Worm (Caenorhabditis elegans): ENCODE measurements around the gene nhr-105.

nhr-105 gene

DNA sequence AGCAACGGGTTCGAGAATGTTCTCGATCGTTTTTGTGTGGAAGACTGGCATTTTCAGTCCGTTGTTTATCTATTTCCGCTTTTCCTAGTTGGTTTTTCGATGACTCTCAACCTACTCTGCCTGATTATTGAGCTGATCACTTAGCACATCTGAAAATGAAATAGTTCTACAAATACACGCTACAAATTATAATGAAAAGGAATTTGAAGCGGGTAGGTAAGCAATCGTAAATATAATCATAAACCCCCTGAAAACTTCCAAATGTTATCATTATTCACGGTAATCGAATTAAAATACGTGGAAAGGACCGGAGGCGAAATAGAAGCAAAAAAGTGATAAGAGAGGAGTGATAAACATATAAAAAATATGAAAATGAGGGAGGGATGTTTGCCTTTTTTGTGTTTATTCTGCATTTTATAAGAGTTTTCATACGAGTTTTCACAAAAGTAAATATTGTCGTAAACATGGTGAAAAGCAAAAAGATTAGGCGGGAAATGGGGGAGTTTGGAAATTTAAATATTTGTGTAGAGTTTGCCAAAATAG is 44.3 kb downstream of the nhr-105 start, which contains the start of gene deb-1:
deb-1 (minus strand) TSS at position 51 of the 543 bp plus-strand sequence.
- TF ChIP-seq ztf-23 (GFP tag; IDR thresholded peaks at IDR 0.05) (no peak), T22C8.4 (GFP tag; IDR thresholded peaks at IDR 0.05) (no peak), med-1 (GFP tag; optimal IDR thresholded peaks at IDR 0.05; ENCODE audit: insufficient read depth) (no peak), klf-2 (GFP tag; conservative IDR thresholded peaks at IDR 0.05) (no peak), tab-1 (GFP tag; IDR thresholded peaks at IDR 0.05) (no peak), ztf-29 (GFP tag; IDR thresholded peaks at IDR 0.05) (no peak), flt-1 (GFP tag; IDR thresholded peaks at IDR 0.05) (no peak), cog-1 (tag; optimal IDR thresholded peaks at IDR 0.05) (no peak), ref-1 (GFP tag; conservative IDR thresholded peaks at IDR 0.05) (no peak)

DNA sequence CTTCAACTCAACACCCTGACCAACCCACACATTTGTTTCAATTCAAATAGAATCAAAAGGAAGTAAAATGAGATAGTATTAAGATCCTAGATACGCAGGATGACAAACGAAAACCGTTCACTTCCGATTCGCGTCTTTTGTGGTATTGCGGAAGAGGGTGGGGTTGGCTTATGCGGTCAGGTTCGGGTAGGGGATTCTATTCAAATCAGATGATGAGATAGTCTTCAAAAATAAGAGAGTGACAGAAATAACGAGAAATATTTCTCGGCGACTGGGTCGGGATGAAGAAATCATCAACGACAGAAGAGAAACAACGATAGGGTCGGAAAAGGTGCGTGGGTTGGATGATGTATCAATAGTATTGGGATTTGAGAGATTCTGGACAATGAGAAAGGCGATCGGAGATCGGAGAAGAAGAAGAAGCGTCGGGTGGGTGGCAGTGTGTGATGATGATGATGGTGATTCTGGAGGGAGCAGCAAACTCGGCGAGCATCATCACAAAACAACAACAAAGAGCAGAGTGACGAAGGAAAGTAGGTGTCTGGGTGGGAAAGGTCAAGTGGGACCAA is 45.5 kb downstream of the nhr-105 start:
- no peak for TF ChIP-seq ref-1 (GFP tag; conservative IDR thresholded peaks at IDR 0.05)
- TF ChIP-seq T22C8.4 (GFP tag; IDR thresholded peaks at IDR 0.05), result no peak
- no peak for TF ChIP-seq tab-1 (GFP tag; IDR thresholded peaks at IDR 0.05)
- no peak for TF ChIP-seq med-1 (GFP tag; optimal IDR thresholded peaks at IDR 0.05; ENCODE audit: insufficient read depth)
- TF ChIP-seq flt-1 (GFP tag; IDR thresholded peaks at IDR 0.05), result no peak
- no peak for TF ChIP-seq cog-1 (tag; optimal IDR thresholded peaks at IDR 0.05)
- no peak for TF ChIP-seq ztf-29 (GFP tag; IDR thresholded peaks at IDR 0.05)
- no peak for TF ChIP-seq ztf-23 (GFP tag; IDR thresholded peaks at IDR 0.05)

DNA sequence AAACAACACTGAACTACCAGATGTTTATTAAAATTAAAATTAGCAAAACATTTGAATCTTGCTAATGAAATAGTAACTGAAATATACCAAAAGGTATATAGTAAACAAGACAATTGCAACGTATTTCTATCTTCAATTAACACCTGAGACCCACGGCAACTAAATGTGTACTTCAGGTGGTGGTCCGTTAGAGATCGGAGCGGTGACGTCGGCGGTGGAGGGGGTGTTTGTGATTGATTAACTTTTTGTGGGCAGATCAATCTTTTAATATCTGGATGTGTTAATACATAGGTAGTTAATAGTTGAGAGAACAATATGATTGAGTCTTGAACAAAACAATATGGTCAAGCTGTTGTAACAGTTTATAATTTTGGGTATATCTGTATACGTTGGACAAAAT is 46.1 kb downstream of the nhr-105 start:
- TF ChIP-seq ztf-29 (GFP tag; IDR thresholded peaks at IDR 0.05) (no peak), tab-1 (GFP tag; IDR thresholded peaks at IDR 0.05) (no peak), T22C8.4 (GFP tag; IDR thresholded peaks at IDR 0.05) (no peak), flt-1 (GFP tag; IDR thresholded peaks at IDR 0.05) (no peak), klf-2 (GFP tag; conservative IDR thresholded peaks at IDR 0.05) (no peak), ref-1 (GFP tag; conservative IDR thresholded peaks at IDR 0.05) (no peak), med-1 (GFP tag; optimal IDR thresholded peaks at IDR 0.05; ENCODE audit: insufficient read depth) (no peak), ztf-23 (GFP tag; IDR thresholded peaks at IDR 0.05) (no peak), cog-1 (tag; optimal IDR thresholded peaks at IDR 0.05) (no peak)

DNA sequence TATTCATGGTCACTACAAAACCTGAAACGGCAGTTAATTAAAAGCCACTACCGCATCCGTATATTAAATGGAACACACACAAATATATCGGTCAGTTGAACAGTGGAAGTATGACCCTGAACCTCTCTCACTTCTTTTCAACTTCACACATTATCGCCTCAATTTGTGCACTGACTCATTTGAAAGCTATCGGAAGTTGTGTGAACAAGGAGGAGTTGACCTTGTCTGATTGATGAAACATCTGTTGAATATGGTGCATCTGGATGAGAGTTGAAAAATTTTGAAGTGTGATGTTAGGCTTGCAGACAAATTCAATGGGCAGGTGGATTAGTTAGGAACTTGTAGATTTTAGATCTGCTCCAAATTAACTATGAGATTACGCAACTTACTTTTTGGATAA is 47.5 kb downstream of the nhr-105 start:
- TF ChIP-seq flt-1 (GFP tag; IDR thresholded peaks at IDR 0.05) (no peak), ztf-23 (GFP tag; IDR thresholded peaks at IDR 0.05) (no peak), med-1 (GFP tag; optimal IDR thresholded peaks at IDR 0.05; ENCODE audit: insufficient read depth) (no peak), tab-1 (GFP tag; IDR thresholded peaks at IDR 0.05) (no peak), klf-2 (GFP tag; conservative IDR thresholded peaks at IDR 0.05) (no peak), ref-1 (GFP tag; conservative IDR thresholded peaks at IDR 0.05) (no peak), cog-1 (tag; optimal IDR thresholded peaks at IDR 0.05) (no peak)

DNA sequence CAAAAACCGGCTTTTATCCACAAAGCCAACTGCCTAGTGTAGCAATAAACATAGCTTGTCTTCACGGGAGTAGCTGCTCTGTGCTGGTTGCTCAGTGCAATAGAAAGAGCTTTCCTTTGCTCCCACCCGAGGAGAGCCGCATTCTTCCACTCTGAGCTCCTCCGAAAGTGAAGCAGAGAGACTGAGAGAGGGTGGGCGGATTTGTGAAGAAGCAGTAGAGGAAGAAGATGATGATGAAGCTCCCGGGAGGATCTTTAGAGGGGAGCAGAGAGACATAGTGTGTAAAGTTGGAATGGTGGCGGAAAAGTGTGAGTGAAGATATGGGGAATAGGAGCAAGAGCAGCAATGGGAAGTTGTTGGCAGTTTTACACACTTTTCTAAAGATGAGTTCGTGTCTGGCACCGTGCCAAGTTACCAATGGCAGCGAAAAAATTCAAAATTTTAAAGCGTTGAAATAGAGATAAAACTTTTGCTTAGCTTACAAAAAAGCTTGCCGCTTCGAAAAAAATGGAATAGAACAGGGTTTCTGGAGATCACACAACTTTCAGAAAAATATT is 48.6 kb downstream of the nhr-105 start, which contains the start of gene ZC477.4:
ZC477.4 (minus strand) TSS at position 276 of the 557 bp plus-strand sequence.
- no peak for TF ChIP-seq tab-1 (GFP tag; IDR thresholded peaks at IDR 0.05)
- TF ChIP-seq ztf-23 (GFP tag; IDR thresholded peaks at IDR 0.05), result no peak
- no peak for TF ChIP-seq cog-1 (tag; optimal IDR thresholded peaks at IDR 0.05)
- no peak for TF ChIP-seq flt-1 (GFP tag; IDR thresholded peaks at IDR 0.05)
- TF ChIP-seq ref-1 (GFP tag; conservative IDR thresholded peaks at IDR 0.05), result no peak
- TF ChIP-seq med-1 (GFP tag; optimal IDR thresholded peaks at IDR 0.05; ENCODE audit: insufficient read depth), result no peak
- no peak for TF ChIP-seq T22C8.4 (GFP tag; IDR thresholded peaks at IDR 0.05)

DNA sequence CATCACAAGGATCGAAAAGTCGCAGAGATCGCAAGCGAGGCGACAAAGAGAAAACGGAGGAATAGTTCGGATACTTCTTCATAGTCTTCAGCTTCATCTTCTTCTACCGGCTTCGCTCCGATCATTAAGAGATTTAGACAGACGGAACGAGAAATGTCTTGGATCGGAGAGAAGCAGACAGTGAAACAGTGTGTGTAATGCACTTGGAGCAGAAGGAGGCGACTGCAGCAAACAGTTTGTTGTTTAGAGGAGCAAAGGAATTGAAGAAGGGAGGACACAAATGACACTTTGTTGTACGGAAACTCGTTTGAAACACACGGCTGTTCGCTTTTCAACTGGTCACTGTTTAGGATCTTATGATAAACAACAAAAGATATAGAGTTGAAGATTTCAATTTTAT is 49.4 kb downstream of the nhr-105 start:
- TF ChIP-seq cog-1 (tag; optimal IDR thresholded peaks at IDR 0.05) (peak; percentile 29), ztf-29 (GFP tag; IDR thresholded peaks at IDR 0.05) (no peak)
